Worm (Caenorhabditis elegans) whole organism, L3 larva: ENCODE measurements around the gene R11D1.13.

Experiments
- R02D3.7 ChIP-seq: fragments of 150-350 bp; optimal IDR thresholded peaks from 2 replicates; lab custom pipeline; 2014; ENCODE audit warnings: missing biosample characterization, missing genetic modification characterization
- aly-2 ChIP-seq: fragments of 150-350 bp; optimal IDR thresholded peaks from 2 replicates; lab custom pipeline; 2014; ENCODE audit warnings: missing biosample characterization, missing genetic modification characterization
- ama-1 ChIP-seq: fragments of 150-350 bp; optimal IDR thresholded peaks from 2 replicates; lab custom pipeline; 2018
- ceh-16 ChIP-seq: sonication (generic microtip); optimal IDR thresholded peaks from 2 replicates; lab custom pipeline; 2017; ENCODE audit warnings: missing biosample characterization, missing genetic modification characterization
- ceh-28 ChIP-seq: fragments of 150-350 bp; optimal IDR thresholded peaks from 2 replicates; lab custom pipeline; 2014; ENCODE audit warnings: missing biosample characterization, missing genetic modification reagents, missing genetic modification characterization
- ceh-82 ChIP-seq: fragments of 150-350 bp; optimal IDR thresholded peaks from 2 replicates; lab custom pipeline; 2014; ENCODE audit warnings: missing biosample characterization, missing genetic modification characterization
- egl-27 ChIP-seq: sonication (generic microtip); optimal IDR thresholded peaks from 4 replicates; lab custom pipeline; 2017; ENCODE audit warnings: missing biosample characterization, missing genetic modification reagents, missing genetic modification characterization
- egl-5 ChIP-seq: fragments of 150-350 bp; optimal IDR thresholded peaks from 2 replicates; lab custom pipeline; 2017; ENCODE audit warnings: missing biosample characterization, missing genetic modification reagents, missing genetic modification characterization, inconsistent platforms
- elt-1 ChIP-seq: fragments of 150-350 bp; optimal IDR thresholded peaks from 2 replicates; lab custom pipeline; 2014; ENCODE audit warnings: missing biosample characterization, missing genetic modification characterization
- elt-2 ChIP-seq: sonication (generic microtip); optimal IDR thresholded peaks from 2 replicates; lab custom pipeline; 2016; ENCODE audit warnings: missing genetic modification reagents, mild to moderate bottlenecking, missing genetic modification characterization, missing compliant biosample characterization
- elt-3 ChIP-seq, 3 experiments: fragments of 150-350 bp in 1 of 3; sonication (generic microtip) in 2 of 3; optimal IDR thresholded peaks; 2 replicates in 2 of 3; 4 replicates in 1 of 3; lab custom pipeline; 2014 to 2017; ENCODE audit warnings: missing biosample characterization in 3 of 3, missing genetic modification characterization in 3 of 3
- eor-1 ChIP-seq, 2 experiments: fragments of 150-350 bp; optimal IDR thresholded peaks; 2 replicates each; lab custom pipeline; 2014 to 2018; ENCODE audit warnings: missing biosample characterization in 2 of 2, missing genetic modification characterization in 2 of 2
- fkh-10 ChIP-seq: sonication (generic microtip); optimal IDR thresholded peaks from 2 replicates; lab custom pipeline; 2017; ENCODE audit warnings: missing biosample characterization, missing genetic modification reagents, missing genetic modification characterization
- fkh-2 ChIP-seq: fragments of 150-350 bp; optimal IDR thresholded peaks from 2 replicates; lab custom pipeline; 2014; ENCODE audit warnings: missing biosample characterization, missing genetic modification reagents, missing genetic modification characterization
- fos-1 ChIP-seq: fragments of 150-350 bp; optimal IDR thresholded peaks from 2 replicates; lab custom pipeline; 2014; ENCODE audit warnings: missing biosample characterization, missing genetic modification characterization
- hmg-11 ChIP-seq: sonication (generic microtip); optimal IDR thresholded peaks from 2 replicates; lab custom pipeline; 2016; ENCODE audit warnings: missing genetic modification characterization, missing compliant biosample characterization
- jun-1 ChIP-seq: fragments of 150-350 bp; optimal IDR thresholded peaks from 2 replicates; lab custom pipeline; 2014; ENCODE audit warnings: missing biosample characterization, missing genetic modification reagents, missing genetic modification characterization
- lin-15B ChIP-seq: fragments of 150-350 bp; optimal IDR thresholded peaks from 2 replicates; lab custom pipeline; 2014; ENCODE audit warnings: missing biosample characterization, missing genetic modification characterization
- lin-39 ChIP-seq: fragments of 150-350 bp; optimal IDR thresholded peaks from 2 replicates; lab custom pipeline; 2018; ENCODE audit warnings: missing biosample characterization, missing genetic modification reagents, missing genetic modification characterization
- lsy-12 ChIP-seq: sonication (generic microtip); optimal IDR thresholded peaks from 2 replicates; lab custom pipeline; 2016; ENCODE audit warnings: mild to moderate bottlenecking, missing genetic modification characterization, missing compliant biosample characterization
- mdl-1 ChIP-seq: fragments of 150-350 bp; optimal IDR thresholded peaks from 2 replicates; lab custom pipeline; 2014; ENCODE audit warnings: missing biosample characterization, missing genetic modification characterization
- mml-1 ChIP-seq: fragments of 150-350 bp; sonication (generic microtip); optimal IDR thresholded peaks from 3 replicates; lab custom pipeline; 2014; ENCODE audit warnings: missing biosample characterization, missing genetic modification characterization
- nfya-1 ChIP-seq: sonication (generic microtip); optimal IDR thresholded peaks from 2 replicates; lab custom pipeline; 2017; ENCODE audit warnings: missing genetic modification characterization, mild to moderate bottlenecking, missing compliant biosample characterization, antibody characterized with exemption, moderate library complexity; ENCODE audit not compliant: insufficient read depth
- nhr-11 ChIP-seq: fragments of 150-350 bp; optimal IDR thresholded peaks from 2 replicates; lab custom pipeline; 2014; ENCODE audit warnings: missing biosample characterization, missing genetic modification characterization
- nhr-23 ChIP-seq: fragments of 150-350 bp; optimal IDR thresholded peaks from 2 replicates; lab custom pipeline; 2014; ENCODE audit warnings: missing biosample characterization, missing genetic modification reagents, missing genetic modification characterization
- nhr-237 ChIP-seq: fragments of 150-350 bp; optimal IDR thresholded peaks from 2 replicates; lab custom pipeline; 2014; ENCODE audit warnings: missing biosample characterization, missing genetic modification characterization
- nhr-25 ChIP-seq: sonication (generic microtip); optimal IDR thresholded peaks from 2 replicates; lab custom pipeline; 2017; ENCODE audit warnings: missing biosample characterization, missing genetic modification characterization
- nhr-28 ChIP-seq: fragments of 150-350 bp; optimal IDR thresholded peaks from 2 replicates; lab custom pipeline; 2014; ENCODE audit warnings: missing biosample characterization, missing genetic modification characterization
- nhr-43 ChIP-seq: sonication (generic microtip); optimal IDR thresholded peaks from 2 replicates; lab custom pipeline; 2016; ENCODE audit warnings: mild to moderate bottlenecking, missing genetic modification characterization, missing compliant biosample characterization; ENCODE audit not compliant: poor library complexity, severe bottlenecking
- nhr-76 ChIP-seq: fragments of 150-350 bp; sonication (generic microtip); optimal IDR thresholded peaks from 5 replicates; lab custom pipeline; 2014; ENCODE audit warnings: missing biosample characterization, missing genetic modification characterization
- nhr-77 ChIP-seq: fragments of 150-350 bp; optimal IDR thresholded peaks from 2 replicates; lab custom pipeline; 2014; ENCODE audit warnings: missing biosample characterization, missing genetic modification characterization
- pha-4 ChIP-seq: fragments of 150-350 bp; optimal IDR thresholded peaks from 2 replicates; lab custom pipeline; 2014; ENCODE audit warnings: missing biosample characterization, missing genetic modification reagents, missing genetic modification characterization
- pqm-1 ChIP-seq: fragments of 150-350 bp; optimal IDR thresholded peaks from 2 replicates; lab custom pipeline; 2017; ENCODE audit warnings: missing biosample characterization, missing genetic modification characterization, inconsistent platforms
- snpc-4 ChIP-seq: fragments of 150-350 bp; optimal IDR thresholded peaks from 2 replicates; lab custom pipeline; 2014; ENCODE audit warnings: missing biosample characterization, missing genetic modification characterization
- tbx-2 ChIP-seq: sonication (generic microtip); optimal IDR thresholded peaks from 2 replicates; lab custom pipeline; 2016; ENCODE audit warnings: mild to moderate bottlenecking, missing genetic modification characterization, missing compliant biosample characterization
- unc-62 ChIP-seq: fragments of 150-350 bp; sonication (generic microtip); optimal IDR thresholded peaks from 4 replicates; lab custom pipeline; 2014; ENCODE audit warnings: missing biosample characterization, missing genetic modification reagents, missing genetic modification characterization
- zag-1 ChIP-seq: fragments of 150-350 bp; optimal IDR thresholded peaks from 2 replicates; lab custom pipeline; 2014; ENCODE audit warnings: missing biosample characterization, missing genetic modification characterization
- ztf-11 ChIP-seq: fragments of 150-350 bp; optimal IDR thresholded peaks from 2 replicates; lab custom pipeline; 2014; ENCODE audit warnings: missing biosample characterization, missing genetic modification characterization
- ztf-4 ChIP-seq: fragments of 150-350 bp; optimal IDR thresholded peaks from 2 replicates; lab custom pipeline; 2014; ENCODE audit warnings: missing biosample characterization, missing genetic modification characterization

Gene R11D1.13

ce11 chrV:12697364-12697901 is 29.5 kb upstream of the R11D1.13 start, which contains the start of gene istr-1:
TSS of gene istr-1 (plus strand) at chrV:12697858.
- TF ChIP-seq nhr-25 (tag; lab: Kevin White, UChicago) (no peak), nhr-11 (tag; lab: Kevin White, UChicago) (no peak), nfya-1 (tag; lab: Kevin White, UChicago) (peak; percentile 34), egl-5 (tag; lab: Kevin White, UChicago) (no peak), fkh-2 (tag; lab: Kevin White, UChicago) (no peak), zag-1 (tag; lab: Kevin White, UChicago) (no peak), nhr-28 (tag; lab: Kevin White, UChicago) (no peak), lsy-12 (no peak), nhr-23 (tag; lab: Kevin White, UChicago) (no peak), hmg-11 (tag; lab: Kevin White, UChicago) (peak; percentile 22), lin-39 (no peak), mml-1 (tag; lab: Kevin White, UChicago) (no peak), aly-2 (tag; lab: Kevin White, UChicago) (no peak), elt-1 (tag; lab: Kevin White, UChicago) (no peak), mdl-1 (tag; lab: Kevin White, UChicago) (no peak), R02D3.7 (tag; lab: Kevin White, UChicago) (no peak), ceh-16 (tag; lab: Kevin White, UChicago) (no peak), snpc-4 (tag; lab: Kevin White, UChicago) (peak; percentile 17), ztf-4 (tag; lab: Kevin White, UChicago) (no peak), lin-15B (peak; percentile 51), nhr-77 (tag; lab: Kevin White, UChicago) (no peak), fkh-10 (no peak), fos-1 (tag; lab: Kevin White, UChicago) (no peak), ceh-28 (tag; lab: Kevin White, UChicago) (no peak), ztf-11 (tag; lab: Kevin White, UChicago) (no peak), pqm-1 (tag; lab: Kevin White, UChicago) (no peak), elt-2 (tag; lab: Kevin White, UChicago) (no peak), jun-1 (tag; lab: Kevin White, UChicago) (peak; percentile 16), nhr-43 (tag; lab: Kevin White, UChicago) (no peak), eor-1 (tag; optimal IDR thresholded peaks at IDR 0.05; lab: Kevin White, UChicago) (no peak), unc-62 (GFP tag; lab: Kevin White, UChicago) (no peak), nhr-237 (tag; lab: Kevin White, UChicago) (no peak), egl-27 (tag; lab: Kevin White, UChicago) (no peak), ceh-82 (tag; lab: Kevin White, UChicago) (no peak), nhr-76 (tag; lab: Kevin White, UChicago) (no peak), pha-4 (tag; lab: Kevin White, UChicago) (peak; percentile 36), tbx-2 (no peak)

DNA sequence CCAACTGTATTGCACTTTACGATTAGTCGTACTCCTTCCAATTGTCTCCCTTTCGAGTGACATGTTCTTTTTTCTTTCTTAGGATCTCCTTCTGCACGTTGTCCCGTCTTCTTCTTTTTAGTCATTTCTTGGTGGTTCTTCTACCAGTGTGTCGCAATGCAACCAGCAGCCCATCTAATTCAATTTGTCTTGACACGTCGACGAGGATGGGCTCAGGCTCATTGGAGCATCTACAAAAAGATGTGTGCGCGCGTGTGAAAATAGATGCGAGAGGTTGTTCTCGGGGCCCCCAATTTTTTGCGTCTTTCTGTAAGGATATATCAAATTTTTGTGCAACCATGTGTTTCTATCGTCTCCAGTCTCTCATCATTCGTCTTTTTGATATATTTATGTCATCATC is 25.3 kb upstream of the R11D1.13 start:
- TF ChIP-seq nhr-237 (tag; lab: Kevin White, UChicago) (no peak), egl-27 (tag; lab: Kevin White, UChicago) (no peak), ceh-28 (tag; lab: Kevin White, UChicago) (no peak), nfya-1 (tag; lab: Kevin White, UChicago) (no peak), elt-3 (tag; optimal IDR thresholded peaks at IDR 0.05; lab: Kevin White, UChicago) (no peak), ama-1 (lab: Kevin White, UChicago) (no peak), zag-1 (tag; lab: Kevin White, UChicago) (no peak)

DNA sequence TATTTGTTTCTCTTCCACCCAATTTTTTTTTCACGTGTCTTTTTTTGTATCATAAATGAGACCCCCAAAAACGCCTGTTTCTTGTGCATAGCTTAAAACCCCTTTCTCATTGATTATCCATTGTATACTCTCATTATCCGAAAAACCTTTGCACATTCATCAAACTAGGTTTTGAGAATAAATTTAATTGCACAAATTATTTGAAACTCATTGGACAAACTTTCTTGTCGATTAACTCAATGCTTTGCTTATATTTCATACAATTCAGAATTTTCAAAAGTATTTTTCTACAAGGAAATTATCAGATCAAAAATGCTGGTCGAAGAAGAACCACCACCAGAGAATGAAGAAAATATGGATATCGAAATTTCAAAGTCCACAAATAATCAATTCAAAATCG is 22.9 kb upstream of the R11D1.13 start, which contains the start of gene R11D1.1:
Gene R11D1.1, plus strand, starts transcription at position 301 of the 400 bp plus-strand sequence.
- TF ChIP-seq nhr-77 (tag; lab: Kevin White, UChicago) (no peak), R02D3.7 (tag; lab: Kevin White, UChicago) (no peak), elt-3 (tag; optimal IDR thresholded peaks at IDR 0.05; lab: Kevin White, UChicago) (no peak)
